Fruit fly (Drosophila melanogaster): ENCODE measurements around the gene TwdlF.

The TwdlF gene

DNA sequence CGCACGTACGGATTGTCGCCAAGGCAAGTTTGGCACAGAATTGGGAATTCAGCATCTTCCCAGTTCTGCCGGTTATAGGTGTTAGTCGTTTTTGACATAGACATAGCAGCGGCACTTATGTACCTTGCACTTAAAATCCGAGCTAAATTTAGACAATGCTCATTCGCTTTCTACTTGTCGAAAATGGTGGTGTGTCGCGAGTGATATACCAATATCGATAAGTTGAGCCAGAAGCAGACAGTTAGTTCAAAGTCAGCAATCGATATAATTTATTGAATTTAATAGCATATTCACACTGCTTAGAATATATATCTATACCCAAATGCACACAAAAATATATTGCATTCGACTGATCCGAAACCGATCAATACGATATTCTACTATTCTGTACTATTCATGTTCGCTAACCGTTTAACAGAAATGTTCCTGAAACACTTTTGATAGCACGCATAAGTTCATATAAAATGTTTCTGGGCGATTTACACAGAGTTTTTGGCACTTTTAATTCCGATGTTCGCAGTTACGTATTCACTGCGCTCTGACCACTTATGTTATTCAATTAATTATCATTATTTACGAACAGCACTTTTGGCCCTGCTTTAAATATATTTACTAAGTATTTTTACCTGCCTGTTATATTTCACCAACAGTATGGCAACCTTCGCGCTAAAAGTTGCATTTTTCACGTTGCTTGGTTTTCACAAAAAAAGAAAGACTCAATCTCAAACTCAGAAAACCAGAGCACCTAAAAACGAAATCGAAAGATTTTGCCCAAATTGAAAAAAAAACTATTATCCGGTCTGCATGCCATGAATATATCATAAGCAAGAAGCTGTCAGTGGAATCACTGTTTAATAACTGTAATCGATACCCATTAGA, 14.4 kb upstream of the TwdlF start, which contains the start of gene CG14641:
CG14641 (minus strand) TSS at position 204 of the 879 bp plus-strand sequence.
- TF ChIP-seq dsf (GFP tag; optimal IDR thresholded peaks at IDR 0.05; ENCODE audit: borderline replicate concordance) (no peak), Mio (GFP tag; optimal IDR thresholded peaks at IDR 0.05) (no peak), Myc (optimal IDR thresholded peaks at IDR 0.05) (peak; percentile 9), Hr83 (GFP tag; optimal IDR thresholded peaks at IDR 0.05; ENCODE audit: poor library complexity, severe bottlenecking) (no peak), Rel (GFP tag; optimal IDR thresholded peaks at IDR 0.05) (no peak), Rel (tag; optimal IDR thresholded peaks at IDR 0.05) (no peak), Sp1 (GFP tag; optimal IDR thresholded peaks at IDR 0.05) (no peak), Jra (GFP tag; optimal IDR thresholded peaks at IDR 0.05) (no peak), Hr78 (GFP tag; optimal IDR thresholded peaks at IDR 0.05) (peak; percentile 82), dmrt93B (GFP tag; optimal IDR thresholded peaks at IDR 0.05) (peak; percentile 40), OdsH (GFP tag; optimal IDR thresholded peaks at IDR 0.05) (no peak), HLH106 (tag; optimal IDR thresholded peaks at IDR 0.05) (peak; percentile 7), Abd-B (GFP tag; optimal IDR thresholded peaks at IDR 0.05) (peak; percentile 63), woc (GFP tag; optimal IDR thresholded peaks at IDR 0.05) (peak; percentile 63), dl (GFP tag; optimal IDR thresholded peaks at IDR 0.05; ENCODE audit: insufficient read depth in 1 of 2, partially characterized antibody in 2 of 2) (no peak), CrebA (GFP tag; optimal IDR thresholded peaks at IDR 0.05; ENCODE audit: borderline replicate concordance) (no peak), lola (GFP tag; optimal IDR thresholded peaks at IDR 0.05) (peak; percentile 98), N (GFP tag; optimal IDR thresholded peaks at IDR 0.05) (peak; percentile 86)

DNA sequence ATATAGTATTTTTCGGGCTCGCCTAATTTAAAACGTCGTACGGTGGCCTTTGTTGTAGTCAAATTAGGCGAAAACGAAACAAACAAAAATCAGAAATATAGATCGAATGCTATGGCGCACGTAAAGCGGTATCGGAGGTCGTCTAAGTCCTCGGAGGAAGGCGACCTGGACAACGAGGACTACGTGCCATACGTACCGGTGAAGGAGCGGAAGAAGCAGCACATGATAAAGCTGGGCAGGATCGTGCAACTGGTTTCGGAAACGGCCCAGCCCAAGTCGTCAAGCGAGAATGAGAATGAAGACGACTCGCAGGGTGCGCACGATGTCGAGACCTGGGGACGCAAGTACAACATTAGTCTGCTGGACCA, 13.8 kb upstream of the TwdlF start, which contains the start of gene abs:
abs (plus strand) TSS at position 30 of the 368 bp plus-strand sequence.
- TF ChIP-seq pan (optimal IDR thresholded peaks at IDR 0.05) (no peak), HLH106 (tag; optimal IDR thresholded peaks at IDR 0.05) (no peak), OdsH (GFP tag; optimal IDR thresholded peaks at IDR 0.05) (no peak), tai (GFP tag; optimal IDR thresholded peaks at IDR 0.05) (no peak), Mio (GFP tag; optimal IDR thresholded peaks at IDR 0.05) (no peak), br (GFP tag; optimal IDR thresholded peaks at IDR 0.05) (no peak), Jra (GFP tag; optimal IDR thresholded peaks at IDR 0.05) (no peak), CG32264 (GFP tag; optimal IDR thresholded peaks at IDR 0.05) (no peak), dmrt93B (GFP tag; optimal IDR thresholded peaks at IDR 0.05) (no peak), Rel (GFP tag; optimal IDR thresholded peaks at IDR 0.05) (no peak), Rel (tag; optimal IDR thresholded peaks at IDR 0.05) (no peak)

DNA sequence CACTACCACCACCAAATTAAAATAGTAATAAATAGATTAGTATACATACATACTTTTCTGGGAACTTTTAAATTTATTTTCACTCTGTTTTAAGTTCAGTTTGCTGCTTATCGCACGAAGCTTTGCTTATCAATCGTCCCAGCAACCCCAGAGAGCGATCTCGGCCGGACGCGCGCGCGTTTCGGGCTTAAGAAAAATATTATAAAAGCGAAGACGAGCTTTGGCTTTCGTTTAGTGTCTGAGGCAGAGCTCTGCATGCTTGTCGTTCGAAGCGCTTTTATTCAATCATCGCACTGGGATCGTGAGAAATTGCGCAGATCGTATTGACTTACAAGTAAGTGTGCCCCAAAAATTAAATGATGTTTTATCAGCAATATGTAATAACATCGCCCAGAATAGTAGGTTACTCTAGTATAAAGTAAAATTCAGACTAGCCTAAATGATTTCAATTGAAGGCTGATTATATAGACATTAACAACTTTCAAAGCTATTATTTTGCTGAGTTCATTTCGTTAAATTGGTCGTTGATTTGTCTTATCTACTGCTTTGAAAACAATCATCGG, 11.7 kb upstream of the TwdlF start, which contains the start of gene Gel:
Gel (plus strand) TSS at position 227 of the 563 bp plus-strand sequence.
- TF ChIP-seq Rel (GFP tag; optimal IDR thresholded peaks at IDR 0.05) (no peak), Rel (tag; optimal IDR thresholded peaks at IDR 0.05) (peak; percentile 38), Hr78 (GFP tag; optimal IDR thresholded peaks at IDR 0.05) (no peak), N (GFP tag; optimal IDR thresholded peaks at IDR 0.05) (no peak), h (GFP tag; optimal IDR thresholded peaks at IDR 0.05) (peak; percentile 46)

DNA sequence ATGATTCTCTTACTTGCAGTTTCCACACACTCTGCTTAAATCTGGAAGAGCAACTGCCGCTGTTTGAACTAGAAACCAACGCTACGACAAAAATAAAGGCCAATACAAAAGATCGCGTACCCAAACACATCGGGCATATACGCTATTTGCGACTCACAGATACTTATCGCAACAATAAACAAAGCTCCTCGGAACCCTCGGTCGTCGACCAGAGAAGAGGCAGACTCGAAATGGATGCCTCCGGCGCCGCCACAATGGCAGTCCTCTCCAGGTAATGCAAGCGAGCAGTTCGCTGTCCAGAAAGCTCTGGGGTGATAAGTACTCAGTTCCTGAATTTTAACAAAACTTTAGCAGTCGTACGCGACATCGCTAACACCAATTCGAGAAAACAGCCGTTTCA, 10.3 kb upstream of the TwdlF start:
- TF ChIP-seq CG32264 (GFP tag; optimal IDR thresholded peaks at IDR 0.05) = no peak
- TF ChIP-seq tai (GFP tag; optimal IDR thresholded peaks at IDR 0.05) = no peak
- no peak for TF ChIP-seq HLH106 (tag; optimal IDR thresholded peaks at IDR 0.05)
- TF ChIP-seq CG9705 (GFP tag; optimal IDR thresholded peaks at IDR 0.05) = no peak
- peak; percentile 40 for TF ChIP-seq br (GFP tag; optimal IDR thresholded peaks at IDR 0.05)
- TF ChIP-seq foxo (GFP tag; optimal IDR thresholded peaks at IDR 0.05) = no peak
- TF ChIP-seq pan (optimal IDR thresholded peaks at IDR 0.05) = no peak
- no peak for TF ChIP-seq Hnf4 (GFP tag; optimal IDR thresholded peaks at IDR 0.05)
- no peak for TF ChIP-seq Abd-B (GFP tag; optimal IDR thresholded peaks at IDR 0.05)
- peak; percentile 81 for TF ChIP-seq Hr83 (GFP tag; optimal IDR thresholded peaks at IDR 0.05; ENCODE audit: poor library complexity, severe bottlenecking)
- peak; percentile 14 for TF ChIP-seq Sp1 (GFP tag; optimal IDR thresholded peaks at IDR 0.05)
- TF ChIP-seq sage (GFP tag; optimal IDR thresholded peaks at IDR 0.05) = no peak
- TF ChIP-seq lola (GFP tag; optimal IDR thresholded peaks at IDR 0.05) = no peak
- peak; percentile 10 for TF ChIP-seq Jra (GFP tag; optimal IDR thresholded peaks at IDR 0.05)
- no peak for TF ChIP-seq dsf (GFP tag; optimal IDR thresholded peaks at IDR 0.05; ENCODE audit: borderline replicate concordance)
- peak; percentile 56 for TF ChIP-seq Dif (GFP tag; optimal IDR thresholded peaks at IDR 0.05; ENCODE audit: partially characterized antibody)
- no peak for TF ChIP-seq N (GFP tag; optimal IDR thresholded peaks at IDR 0.05)
- no peak for TF ChIP-seq Dfd (GFP tag; optimal IDR thresholded peaks at IDR 0.05)
- peak; percentile 5 for TF ChIP-seq rgr (GFP tag; optimal IDR thresholded peaks at IDR 0.05)
- no peak for TF ChIP-seq Rel (GFP tag; optimal IDR thresholded peaks at IDR 0.05)
- no peak for TF ChIP-seq Rel (tag; optimal IDR thresholded peaks at IDR 0.05)
- no peak for TF ChIP-seq OdsH (GFP tag; optimal IDR thresholded peaks at IDR 0.05)
- TF ChIP-seq Hr78 (GFP tag; optimal IDR thresholded peaks at IDR 0.05) = no peak
- peak; percentile 32 for TF ChIP-seq h (GFP tag; optimal IDR thresholded peaks at IDR 0.05)
- TF ChIP-seq Mio (GFP tag; optimal IDR thresholded peaks at IDR 0.05) = no peak
- no peak for TF ChIP-seq Vsx2 (GFP tag; optimal IDR thresholded peaks at IDR 0.05; ENCODE audit: partially characterized antibody)
- no peak for TF ChIP-seq woc (GFP tag; optimal IDR thresholded peaks at IDR 0.05)
- TF ChIP-seq dmrt93B (GFP tag; optimal IDR thresholded peaks at IDR 0.05) = no peak
